Worm (Caenorhabditis elegans) whole organism, young adult: ENCODE results near the gene exh-1.

Experiments used
- C17E4.6 ChIP-seq: fragments of 200-800 bp; sonication (Bioruptor generic); IDR thresholded peaks from 2 replicates; pipeline ENCODE4 v1.3.6; 2022; ENCODE audit warnings: missing genetic modification reagents, missing genetic modification characterization, missing compliant biosample characterization
- D2030.7 ChIP-seq: fragments of 200-800 bp; sonication (Bioruptor generic); IDR thresholded peaks from 2 replicates; pipeline ENCODE4 v1.3.6; 2022; ENCODE audit warnings: missing genetic modification reagents, missing genetic modification characterization, missing compliant biosample characterization
- F10E7.11 ChIP-seq: sonication (generic microtip); optimal IDR thresholded peaks from 2 replicates; lab custom pipeline; 2017; ENCODE audit warnings: mild to moderate bottlenecking, missing genetic modification characterization, moderate library complexity, missing compliant biosample characterization
- F22D6.2 ChIP-seq: sonication (generic microtip); optimal IDR thresholded peaks from 2 replicates; lab custom pipeline; 2016; ENCODE audit warnings: mild to moderate bottlenecking, missing genetic modification characterization, missing compliant biosample characterization
- F33H1.4 ChIP-seq: fragments of 200-800 bp; sonication (Bioruptor generic); IDR thresholded peaks from 2 replicates; pipeline ENCODE4 v1.3.6; 2022; ENCODE audit warnings: missing genetic modification reagents, missing genetic modification characterization, missing compliant biosample characterization
- F39B2.1 ChIP-seq: fragments of 200-800 bp; sonication (Bioruptor generic); IDR thresholded peaks from 2 replicates; pipeline ENCODE4 v1.3.6; 2022; ENCODE audit warnings: missing genetic modification reagents, missing genetic modification characterization, missing compliant biosample characterization
- F52B5.7 ChIP-seq: sonication (generic microtip); optimal IDR thresholded peaks from 2 replicates; lab custom pipeline; 2016; ENCODE audit warnings: mild to moderate bottlenecking, missing genetic modification characterization, missing compliant biosample characterization
- F57A8.1 ChIP-seq: fragments of 200-800 bp; sonication (Bioruptor generic); optimal IDR thresholded peaks from 2 replicates; lab custom pipeline; 2018; ENCODE audit warnings: mild to moderate bottlenecking, missing genetic modification characterization, moderate library complexity, missing compliant biosample characterization
- F57C9.4 ChIP-seq: sonication (generic microtip); optimal IDR thresholded peaks from 2 replicates; lab custom pipeline; 2017; ENCODE audit warnings: mild to moderate bottlenecking, missing genetic modification characterization, missing compliant biosample characterization
- K12H6.12 ChIP-seq: fragments of 200-800 bp; sonication (Bioruptor generic); optimal IDR thresholded peaks from 2 replicates; lab custom pipeline; 2018; ENCODE audit warnings: mild to moderate bottlenecking, missing genetic modification characterization, missing compliant biosample characterization
- Y53G8AR.9 ChIP-seq: fragments of 200-800 bp; sonication (Bioruptor generic); conservative IDR thresholded peaks from 2 replicates; pipeline ENCODE4 v1.3.6; 2022; ENCODE audit warnings: missing genetic modification reagents, missing genetic modification characterization, missing compliant biosample characterization
- Y56A3A.18 ChIP-seq: fragments of 200-800 bp; sonication (Bioruptor generic); IDR thresholded peaks from 2 replicates; pipeline ENCODE4 v1.3.6; 2022; ENCODE audit warnings: missing genetic modification reagents, missing genetic modification characterization, missing compliant biosample characterization
- atf-7 ChIP-seq: sonication (generic microtip); optimal IDR thresholded peaks from 2 replicates; lab custom pipeline; 2017; ENCODE audit warnings: mild to moderate bottlenecking, missing genetic modification characterization, missing compliant biosample characterization
- athp-1 ChIP-seq: sonication (generic microtip); optimal IDR thresholded peaks from 2 replicates; lab custom pipeline; 2017; ENCODE audit warnings: mild to moderate bottlenecking, missing genetic modification characterization, missing compliant biosample characterization
- attf-3 ChIP-seq: fragments of 200-800 bp; sonication (Bioruptor generic); conservative IDR thresholded peaks from 2 replicates; pipeline ENCODE4 v1.3.6; 2022; ENCODE audit warnings: missing genetic modification reagents, missing genetic modification characterization, missing compliant biosample characterization
- attf-6 ChIP-seq: fragments of 200-800 bp; sonication (Bioruptor generic); IDR thresholded peaks from 2 replicates; pipeline ENCODE4 v1.3.6; 2022; ENCODE audit warnings: missing genetic modification reagents, missing genetic modification characterization, missing compliant biosample characterization
- cebp-1 ChIP-seq, 2 experiments: fragments of 200-800 bp in 1 of 2; sonication (Bioruptor generic) in 1 of 2; sonication (generic microtip) in 1 of 2; IDR thresholded peaks in 1 of 2; optimal IDR thresholded peaks in 1 of 2; 2 replicates each; pipeline versions ENCODE4 v1.3.6 to Lab custom; 2017 to 2022; ENCODE audit warnings: missing compliant biosample characterization in 2 of 2, missing genetic modification characterization in 2 of 2, mild to moderate bottlenecking in 1 of 2, missing genetic modification reagents in 1 of 2, moderate library complexity in 1 of 2
- ceh-100 ChIP-seq: fragments of 200-800 bp; sonication (Bioruptor generic); IDR thresholded peaks from 2 replicates; pipeline ENCODE4 v1.3.6; 2022; ENCODE audit warnings: missing genetic modification reagents, missing genetic modification characterization, missing compliant biosample characterization
- chd-7 ChIP-seq: sonication (generic microtip); optimal IDR thresholded peaks from 2 replicates; lab custom pipeline; 2016; ENCODE audit warnings: mild to moderate bottlenecking, missing genetic modification characterization, moderate library complexity, missing compliant biosample characterization
- die-1 ChIP-seq: sonication (generic microtip); optimal IDR thresholded peaks from 2 replicates; lab custom pipeline; 2016; ENCODE audit warnings: missing genotype, mild to moderate bottlenecking, missing genetic modification characterization, missing compliant biosample characterization
- dpff-1 ChIP-seq: sonication (generic microtip); optimal IDR thresholded peaks from 2 replicates; lab custom pipeline; 2017; ENCODE audit warnings: mild to moderate bottlenecking, missing genetic modification characterization, missing compliant biosample characterization
- egl-18 ChIP-seq: fragments of 200-800 bp; sonication (Bioruptor generic); IDR thresholded peaks from 2 replicates; pipeline ENCODE4 v1.3.6; 2022; ENCODE audit warnings: missing genetic modification reagents, missing genetic modification characterization, missing compliant biosample characterization
- ekl-4 ChIP-seq: fragments of 200-800 bp; sonication (Bioruptor generic); IDR thresholded peaks from 2 replicates; pipeline ENCODE4 v1.3.6; 2022; ENCODE audit warnings: missing genetic modification reagents, missing genetic modification characterization, missing compliant biosample characterization
- hlh-12 ChIP-seq: sonication (generic microtip); optimal IDR thresholded peaks from 2 replicates; lab custom pipeline; 2016; ENCODE audit warnings: missing genetic modification characterization, missing compliant biosample characterization
- let-607 ChIP-seq, 2 experiments: fragments of 200-800 bp in 1 of 2; sonication (Bioruptor generic) in 1 of 2; sonication (generic microtip) in 1 of 2; optimal IDR thresholded peaks; 2 replicates each; lab custom pipeline; 2016 to 2018; ENCODE audit warnings: mild to moderate bottlenecking in 2 of 2, missing compliant biosample characterization in 2 of 2, missing genetic modification characterization in 2 of 2, moderate library complexity in 2 of 2, missing genotype in 1 of 2
- lin-40 ChIP-seq: sonication (generic microtip); optimal IDR thresholded peaks from 2 replicates; lab custom pipeline; 2016; ENCODE audit warnings: missing genetic modification characterization, mild to moderate bottlenecking, missing compliant biosample characterization, missing genotype, missing genetic modification reagents
- mel-28 ChIP-seq: sonication (generic microtip); optimal IDR thresholded peaks from 2 replicates; lab custom pipeline; 2016; ENCODE audit warnings: borderline replicate concordance, mild to moderate bottlenecking, missing genetic modification characterization, missing compliant biosample characterization
- mes-4 ChIP-seq: sonication (generic microtip); optimal IDR thresholded peaks from 2 replicates; lab custom pipeline; 2016; ENCODE audit warnings: missing genotype, missing genetic modification characterization, missing compliant biosample characterization
- mxl-1 ChIP-seq: sonication (generic microtip); optimal IDR thresholded peaks from 2 replicates; lab custom pipeline; 2016; ENCODE audit warnings: missing genetic modification characterization, missing compliant biosample characterization
- nfyb-1 ChIP-seq: fragments of 200-800 bp; sonication (Bioruptor generic); IDR thresholded peaks from 2 replicates; pipeline ENCODE4 v1.3.6; 2022; ENCODE audit warnings: missing genetic modification reagents, missing genetic modification characterization, missing compliant biosample characterization
- nhr-27 ChIP-seq: fragments of 200-800 bp; sonication (Bioruptor generic); optimal IDR thresholded peaks from 2 replicates; lab custom pipeline; 2018; ENCODE audit warnings: mild to moderate bottlenecking, missing genetic modification characterization, moderate library complexity, missing compliant biosample characterization
- nhr-90 ChIP-seq: sonication (generic microtip); optimal IDR thresholded peaks from 2 replicates; lab custom pipeline; 2016; ENCODE audit warnings: missing genotype, mild to moderate bottlenecking, missing genetic modification characterization, missing compliant biosample characterization
- rpc-1 ChIP-seq, 2 experiments: fragments of 150-350 bp in 1 of 2; sonication (generic microtip) in 1 of 2; optimal IDR thresholded peaks; 2 replicates each; lab custom pipeline; 2014 to 2018; ENCODE audit warnings: missing biosample characterization in 1 of 2, missing genetic modification characterization in 1 of 2, missing genetic modification reagents in 1 of 2, missing genotype in 1 of 2
- sdz-38 ChIP-seq: sonication (generic microtip); optimal IDR thresholded peaks from 2 replicates; lab custom pipeline; 2016; ENCODE audit warnings: missing genotype, missing genetic modification characterization, missing compliant biosample characterization
- sea-2 ChIP-seq: fragments of 200-800 bp; sonication (Bioruptor generic); IDR thresholded peaks from 2 replicates; pipeline ENCODE4 v1.3.6; 2022; ENCODE audit warnings: missing genetic modification characterization, missing compliant biosample characterization
- snpc-3.4 ChIP-seq: sonication (generic microtip); optimal IDR thresholded peaks from 2 replicates; lab custom pipeline; 2017; ENCODE audit warnings: missing genetic modification characterization, mild to moderate bottlenecking, missing compliant biosample characterization, antibody characterized with exemption, moderate library complexity, missing genotype, missing genetic modification reagents
- tbx-9 ChIP-seq: sonication (generic microtip); optimal IDR thresholded peaks from 2 replicates; lab custom pipeline; 2016; ENCODE audit warnings: borderline replicate concordance, missing genetic modification characterization, inconsistent platforms, missing compliant biosample characterization
- unc-130 ChIP-seq: sonication (generic microtip); optimal IDR thresholded peaks from 2 replicates; lab custom pipeline; 2016; ENCODE audit warnings: missing genetic modification reagents, missing genetic modification characterization, missing compliant biosample characterization

The exh-1 gene

DNA sequence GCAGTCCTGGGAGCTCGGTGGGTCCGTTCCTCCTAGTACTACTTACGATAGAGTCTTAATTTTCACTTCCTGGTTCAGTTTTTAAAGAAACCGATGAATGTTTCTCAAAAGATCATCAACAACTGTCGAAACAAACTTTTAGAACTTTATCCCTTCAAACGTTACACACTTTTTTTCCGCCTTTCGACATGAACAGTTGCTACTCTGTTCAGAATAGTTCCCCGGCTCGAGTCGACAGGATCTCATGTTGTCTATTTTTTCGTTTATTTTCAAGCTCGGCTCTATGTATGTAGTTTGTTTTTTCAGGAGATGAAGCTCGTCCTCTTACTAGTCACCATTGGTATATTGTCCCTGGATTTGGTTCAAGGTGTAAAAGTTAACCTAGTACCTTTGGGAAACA, at the start of gene exh-1:
exh-1 (plus strand) TSS at position 301 of the 400 bp plus-strand sequence.
- TF ChIP-seq F52B5.7 (tag; lab: Kevin White, UChicago) (no peak), rpc-1 (optimal IDR thresholded peaks at IDR 0.05; lab: Kevin White, UChicago) (no peak), rpc-1 (tag; optimal IDR thresholded peaks at IDR 0.05; lab: Kevin White, UChicago) (no peak), attf-3 (GFP tag; lab: Robert Waterston, UW) (no peak)

ce11 chrV:3107450-3107849, 49.4 kb upstream of the exh-1 start, which contains the start of gene str-68:
Gene str-68 (minus strand): TSS chrV:3107550.
- TF ChIP-seq tbx-9 (tag; lab: Kevin White, UChicago) (no peak), sdz-38 (tag; lab: Kevin White, UChicago) (no peak), athp-1 (no peak), nhr-90 (no peak), F57A8.1 (GFP tag; lab: Kevin White, UChicago) (no peak), C17E4.6 (GFP tag; lab: Robert Waterston, UW) (no peak), atf-7 (no peak), chd-7 (no peak), F39B2.1 (GFP tag; lab: Robert Waterston, UW) (no peak), let-607 (tag; optimal IDR thresholded peaks at IDR 0.05; lab: Kevin White, UChicago) (no peak), ekl-4 (GFP tag; lab: Robert Waterston, UW) (no peak), mxl-1 (tag; lab: Kevin White, UChicago) (no peak), F57C9.4 (no peak), sea-2 (no peak), mes-4 (tag; lab: Kevin White, UChicago) (no peak), nhr-27 (tag; lab: Kevin White, UChicago) (no peak)

DNA sequence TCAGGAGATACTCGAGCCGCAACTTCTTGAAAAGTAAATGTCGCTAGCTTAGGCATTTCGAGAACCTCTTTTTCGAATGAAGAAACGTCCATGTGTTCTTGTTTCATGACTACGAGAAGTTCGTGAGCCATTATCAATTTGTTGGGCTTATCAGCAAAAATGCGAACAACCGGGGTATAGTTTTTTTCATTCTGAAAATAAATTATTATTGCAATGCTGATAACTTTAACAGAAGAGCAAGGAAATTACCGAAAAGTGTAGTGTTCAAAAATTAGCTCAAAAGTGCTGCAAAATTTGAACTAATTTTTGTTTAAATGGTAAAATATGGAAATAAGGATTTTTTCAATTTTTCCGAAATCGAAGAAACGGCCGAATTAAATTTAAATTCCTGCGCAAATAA, 44.7 kb upstream of the exh-1 start:
- no peak for TF ChIP-seq Y53G8AR.9
- TF ChIP-seq F10E7.11 (tag; lab: Kevin White, UChicago), result no peak
- no peak for TF ChIP-seq egl-18 (GFP tag; lab: Robert Waterston, UW)
- TF ChIP-seq snpc-3.4, result no peak
- no peak for TF ChIP-seq dpff-1
- TF ChIP-seq die-1 (tag; lab: Kevin White, UChicago), result no peak
- TF ChIP-seq F33H1.4 (GFP tag; lab: Robert Waterston, UW), result no peak
- no peak for TF ChIP-seq Y56A3A.18 (GFP tag; lab: Robert Waterston, UW)
- TF ChIP-seq unc-130 (GFP tag; lab: Kevin White, UChicago), result no peak
- no peak for TF ChIP-seq F22D6.2
- no peak for TF ChIP-seq ceh-100
- TF ChIP-seq lin-40 (tag; lab: Kevin White, UChicago), result no peak
- no peak for TF ChIP-seq K12H6.12 (tag; lab: Kevin White, UChicago)
- TF ChIP-seq attf-6 (GFP tag; lab: Robert Waterston, UW), result no peak
- TF ChIP-seq mel-28 (tag; lab: Kevin White, UChicago), result no peak
- TF ChIP-seq D2030.7 (GFP tag; lab: Robert Waterston, UW), result no peak
- no peak for TF ChIP-seq attf-3 (GFP tag; lab: Robert Waterston, UW)

DNA sequence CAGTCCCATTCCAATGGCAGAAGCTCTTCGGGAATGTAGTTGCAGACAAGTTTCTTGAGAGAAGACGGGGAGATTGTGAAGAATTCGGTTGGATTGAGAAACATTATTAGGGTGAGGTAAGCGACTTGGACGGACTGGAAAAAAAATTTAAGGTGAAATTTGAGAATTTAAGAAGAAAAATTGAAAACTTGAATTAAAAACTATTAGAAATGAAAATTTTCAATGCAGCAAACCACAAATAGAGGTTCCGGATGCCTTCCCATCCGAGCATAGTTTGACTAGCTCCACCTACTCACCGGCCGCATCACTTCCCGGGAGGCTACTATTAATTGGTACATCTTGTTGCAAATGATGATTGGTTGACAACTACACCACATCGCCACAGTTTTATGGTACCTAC, 43.1 kb upstream of the exh-1 start, which contains the start of gene Y73C8C.8:
Y73C8C.8 (minus strand) TSS at position 101 of the 400 bp plus-strand sequence.
- no peak for TF ChIP-seq cebp-1 (GFP tag; IDR thresholded peaks at IDR 0.05; lab: Robert Waterston, UW)
- no peak for TF ChIP-seq cebp-1 (tag; optimal IDR thresholded peaks at IDR 0.05; lab: Kevin White, UChicago)
- TF ChIP-seq hlh-12 (tag; lab: Kevin White, UChicago), result no peak
- TF ChIP-seq nfyb-1 (GFP tag; lab: Robert Waterston, UW), result no peak
